Worm (Caenorhabditis elegans): Measurements from ENCODE around the gene C50D2.2.

The C50D2.2 gene

ce11 chrII:67663-68062 is 41.3 kb upstream of the C50D2.2 start:
- TF ChIP-seq nhr-237 (tag; optimal IDR thresholded peaks at IDR 0.05): no peak
- peak; percentile 41 for TF ChIP-seq elt-2 (tag; optimal IDR thresholded peaks at IDR 0.05)
- TF ChIP-seq mml-1 (tag; optimal IDR thresholded peaks at IDR 0.05): no peak
- no peak for TF ChIP-seq eor-1 (tag; optimal IDR thresholded peaks at IDR 0.05)
- no peak for TF ChIP-seq daf-12 (tag; optimal IDR thresholded peaks at IDR 0.05)
- TF ChIP-seq pqm-1 (tag; optimal IDR thresholded peaks at IDR 0.05): peak; percentile 27
- no peak for TF ChIP-seq nhr-23 (tag; optimal IDR thresholded peaks at IDR 0.05)

- no peak for TF ChIP-seq eor-1 (tag; optimal IDR thresholded peaks at IDR 0.05)
- TF ChIP-seq ceh-16 (tag; optimal IDR thresholded peaks at IDR 0.05): no peak
- TF ChIP-seq nhr-237 (tag; optimal IDR thresholded peaks at IDR 0.05): no peak
- no peak for TF ChIP-seq nhr-76 (tag; optimal IDR thresholded peaks at IDR 0.05)
- no peak for TF ChIP-seq skn-1 (tag; optimal IDR thresholded peaks at IDR 0.05)
- TF ChIP-seq tbx-2 (tag; optimal IDR thresholded peaks at IDR 0.05): no peak
- TF ChIP-seq ztf-11 (tag; optimal IDR thresholded peaks at IDR 0.05): no peak
- no peak for TF ChIP-seq nfya-1 (tag; optimal IDR thresholded peaks at IDR 0.05; ENCODE audit: insufficient read depth)
- no peak for TF ChIP-seq nhr-12 (tag; optimal IDR thresholded peaks at IDR 0.05)
Observed at ce11 chrII:68757-69156, 40.2 kb upstream of the C50D2.2 start.

ce11 chrII:69354-69753 is 39.6 kb upstream of the C50D2.2 start, which contains the start of gene egl-26:
Gene egl-26, plus strand, starts transcription at chrII:69654.
- TF ChIP-seq ztf-4 (tag; optimal IDR thresholded peaks at IDR 0.05) (no peak), nhr-67 (tag; optimal IDR thresholded peaks at IDR 0.05) (no peak), lsy-12 (tag; optimal IDR thresholded peaks at IDR 0.05) (no peak), egl-27 (tag; optimal IDR thresholded peaks at IDR 0.05) (no peak), unc-62 (GFP tag; optimal IDR thresholded peaks at IDR 0.05) (no peak), nfya-1 (tag; optimal IDR thresholded peaks at IDR 0.05; ENCODE audit: insufficient read depth) (no peak), ceh-28 (tag; optimal IDR thresholded peaks at IDR 0.05) (no peak), pqm-1 (tag; optimal IDR thresholded peaks at IDR 0.05) (no peak), nhr-12 (tag; optimal IDR thresholded peaks at IDR 0.05) (no peak), nhr-25 (tag; optimal IDR thresholded peaks at IDR 0.05) (no peak), fkh-2 (tag; optimal IDR thresholded peaks at IDR 0.05) (no peak), ceh-16 (tag; optimal IDR thresholded peaks at IDR 0.05) (no peak), unc-39 (tag; optimal IDR thresholded peaks at IDR 0.05) (no peak), sea-2 (GFP tag; optimal IDR thresholded peaks at IDR 0.05) (no peak), R02D3.7 (tag; optimal IDR thresholded peaks at IDR 0.05) (no peak), nhr-28 (tag; optimal IDR thresholded peaks at IDR 0.05) (no peak), nhr-11 (tag; optimal IDR thresholded peaks at IDR 0.05) (no peak)

- peak; percentile 95 for TF ChIP-seq fkh-10 (GFP tag; optimal IDR thresholded peaks at IDR 0.05)
- TF ChIP-seq skn-1 (tag; optimal IDR thresholded peaks at IDR 0.05): no peak
- TF ChIP-seq ztf-11 (tag; optimal IDR thresholded peaks at IDR 0.05): no peak
- no peak for TF ChIP-seq ama-1 (optimal IDR thresholded peaks at IDR 0.05)
Observed at ce11 chrII:73329-73728, 35.6 kb upstream of the C50D2.2 start.

ce11 chrII:73892-74291 is 35.1 kb upstream of the C50D2.2 start:
- no peak for TF ChIP-seq ceh-28 (tag; optimal IDR thresholded peaks at IDR 0.05)
- TF ChIP-seq egl-27 (tag; optimal IDR thresholded peaks at IDR 0.05): no peak
- TF ChIP-seq jun-1 (tag; optimal IDR thresholded peaks at IDR 0.05): no peak
- TF ChIP-seq ceh-82 (tag; optimal IDR thresholded peaks at IDR 0.05): no peak
- TF ChIP-seq nhr-25 (tag; optimal IDR thresholded peaks at IDR 0.05): no peak
- TF ChIP-seq unc-39 (tag; optimal IDR thresholded peaks at IDR 0.05): no peak
- TF ChIP-seq fkh-2 (tag; optimal IDR thresholded peaks at IDR 0.05): no peak
- TF ChIP-seq elt-2 (tag; optimal IDR thresholded peaks at IDR 0.05): no peak
- TF ChIP-seq unc-62 (GFP tag; optimal IDR thresholded peaks at IDR 0.05): no peak
- no peak for TF ChIP-seq nhr-76 (tag; optimal IDR thresholded peaks at IDR 0.05)
- TF ChIP-seq nhr-11 (tag; optimal IDR thresholded peaks at IDR 0.05): no peak

ce11 chrII:75831-76230 is 33.1 kb upstream of the C50D2.2 start:
- TF ChIP-seq pqm-1 (tag; optimal IDR thresholded peaks at IDR 0.05) (no peak), ztf-11 (tag; optimal IDR thresholded peaks at IDR 0.05) (no peak), ceh-9 (tag; optimal IDR thresholded peaks at IDR 0.05) (no peak), lin-15B (tag; optimal IDR thresholded peaks at IDR 0.05) (no peak), nhr-11 (tag; optimal IDR thresholded peaks at IDR 0.05) (no peak), nhr-28 (tag; optimal IDR thresholded peaks at IDR 0.05) (no peak), hmg-11 (tag; optimal IDR thresholded peaks at IDR 0.05) (no peak)
